Worm (Caenorhabditis elegans): ENCODE measurements around the gene pgm-1.

Gene pgm-1

DNA sequence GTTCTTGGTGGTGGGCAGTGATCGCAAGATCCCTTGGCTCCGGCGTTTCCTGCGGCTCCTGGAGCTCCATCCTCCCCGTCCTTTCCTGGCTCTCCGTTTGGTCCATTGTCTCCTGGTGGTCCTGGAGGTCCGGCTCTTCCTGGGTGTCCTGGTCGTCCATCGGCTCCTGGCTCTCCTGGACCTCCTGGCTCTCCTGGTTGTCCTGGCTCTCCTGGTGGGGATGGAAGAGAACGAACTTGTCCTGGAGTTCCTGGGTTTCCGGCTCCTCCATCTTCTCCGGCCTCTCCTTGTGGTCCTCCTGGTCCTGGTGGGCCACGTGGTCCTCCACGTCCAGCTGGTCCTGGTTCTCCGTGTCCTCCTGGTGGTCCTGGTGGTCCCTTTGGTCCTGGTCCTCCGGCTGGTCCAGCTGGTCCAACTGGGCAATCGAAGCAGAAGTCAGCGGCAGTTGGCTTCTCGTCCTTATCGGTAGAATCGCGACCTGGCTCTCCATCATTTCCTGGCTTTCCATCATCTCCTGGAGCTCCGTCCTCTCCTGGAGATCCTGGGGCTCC lies 19.4 kb upstream of the pgm-1 start:
- no peak for TF ChIP-seq nhr-47 (tag; optimal IDR thresholded peaks at IDR 0.05)
- TF ChIP-seq ceh-8 (GFP tag; optimal IDR thresholded peaks at IDR 0.05) = peak; percentile 15
- TF ChIP-seq nhr-12 (tag; optimal IDR thresholded peaks at IDR 0.05) = no peak
- no peak for TF ChIP-seq blmp-1 (tag; optimal IDR thresholded peaks at IDR 0.05)
- no peak for TF ChIP-seq elt-2 (tag; optimal IDR thresholded peaks at IDR 0.05)
- no peak for TF ChIP-seq lin-39 (tag; optimal IDR thresholded peaks at IDR 0.05)

DNA sequence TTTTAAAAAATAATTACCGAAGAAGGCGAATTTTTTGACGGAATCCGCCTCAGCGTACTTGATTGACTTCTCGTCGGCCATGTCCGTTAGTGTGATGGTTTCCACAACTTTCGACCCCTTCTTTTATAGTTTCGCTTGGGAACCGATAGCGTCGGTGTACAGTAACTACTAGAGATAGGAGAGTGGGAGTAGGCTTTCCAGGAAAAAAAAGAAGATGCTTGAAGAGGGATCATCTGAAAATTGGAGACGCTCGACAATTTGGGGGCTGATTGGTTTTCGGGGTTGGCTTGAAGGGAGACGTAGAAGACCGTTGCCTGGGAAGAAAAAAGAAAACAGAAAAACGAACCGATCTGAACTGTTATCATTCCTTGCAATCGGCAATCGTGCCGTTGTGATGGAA lies 18.5 kb upstream of the pgm-1 start, which contains the start of gene col-20:
Gene col-20, minus strand, starts transcription at position 101 of the 400 bp plus-strand sequence.
- TF ChIP-seq efl-1 (optimal IDR thresholded peaks at IDR 0.05) = no peak
- TF ChIP-seq efl-1 (GFP tag; optimal IDR thresholded peaks at IDR 0.05 in 1 of 2) = peak in 1 of 2 experiments; percentile 65
- TF ChIP-seq hlh-4 (tag; optimal IDR thresholded peaks at IDR 0.05) = no peak

DNA sequence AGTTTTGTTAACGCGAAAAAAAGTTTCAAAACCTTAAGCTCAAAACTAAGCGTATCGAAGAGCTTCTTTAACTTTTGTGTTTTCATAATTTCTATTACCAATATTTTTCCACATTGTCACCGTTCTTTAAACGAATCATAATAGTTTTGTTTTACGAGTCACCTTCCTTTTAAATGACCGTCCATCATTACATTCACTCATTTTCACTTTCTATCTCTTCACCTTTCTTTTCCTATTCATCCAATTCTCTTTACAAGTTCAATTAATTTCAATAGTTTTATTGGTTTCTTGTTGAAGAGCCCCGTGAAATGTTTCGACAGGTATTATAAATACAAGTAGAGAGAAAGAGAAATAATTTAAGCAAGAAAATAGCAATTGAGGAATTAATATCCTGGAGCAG lies 17.4 kb upstream of the pgm-1 start:
- TF ChIP-seq sup-37 (GFP tag; optimal IDR thresholded peaks at IDR 0.05) (no peak), pag-3 (tag; optimal IDR thresholded peaks at IDR 0.05; ENCODE audit: borderline replicate concordance, insufficient read depth) (no peak), blmp-1 (tag; optimal IDR thresholded peaks at IDR 0.05) (peak; percentile 67), fos-1 (tag; optimal IDR thresholded peaks at IDR 0.05) (no peak), egl-13 (tag; optimal IDR thresholded peaks at IDR 0.05) (no peak), aly-2 (tag; optimal IDR thresholded peaks at IDR 0.05) (no peak)

DNA sequence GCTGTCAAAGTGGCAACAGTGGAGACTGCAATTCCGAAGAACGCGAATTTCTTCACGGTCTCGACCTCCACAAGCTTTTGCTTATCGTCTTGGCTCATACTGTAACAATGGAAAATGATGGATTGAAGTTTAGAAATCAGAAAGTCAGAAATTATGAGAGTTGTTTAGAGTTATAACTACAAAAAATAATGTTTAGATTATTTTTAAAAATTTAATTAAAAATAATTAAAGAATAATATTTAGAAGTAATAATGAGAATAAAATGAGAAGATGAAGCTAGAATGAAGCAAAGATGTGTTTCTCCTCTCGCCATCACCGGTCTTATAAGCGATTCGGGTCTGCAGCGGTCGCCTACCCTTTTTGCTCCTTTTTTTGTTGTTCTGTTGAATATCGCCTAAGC lies 16.2 kb upstream of the pgm-1 start, which contains the start of gene col-73:
Gene col-73, minus strand, starts transcription at position 101 of the 400 bp plus-strand sequence.
- no peak for TF ChIP-seq swsn-7 (tag; optimal IDR thresholded peaks at IDR 0.05)
- TF ChIP-seq mep-1 (tag; optimal IDR thresholded peaks at IDR 0.05) = no peak
- TF ChIP-seq lir-3 (tag; optimal IDR thresholded peaks at IDR 0.05; ENCODE audit: poor library complexity) = no peak
- TF ChIP-seq unc-86 (tag; optimal IDR thresholded peaks at IDR 0.05) = no peak
- TF ChIP-seq elt-3 (tag; optimal IDR thresholded peaks at IDR 0.05) = no peak
- no peak for TF ChIP-seq F16B12.6 (tag; optimal IDR thresholded peaks at IDR 0.05)
- no peak for TF ChIP-seq C04F5.9 (tag; optimal IDR thresholded peaks at IDR 0.05)
- no peak for TF ChIP-seq nhr-85 (tag)
- TF ChIP-seq ceh-82 (tag; optimal IDR thresholded peaks at IDR 0.05) = no peak
- TF ChIP-seq nhr-84 (tag; optimal IDR thresholded peaks at IDR 0.05) = no peak
- TF ChIP-seq unc-62 (GFP tag; optimal IDR thresholded peaks at IDR 0.05) = no peak
- TF ChIP-seq nhr-12 (tag; optimal IDR thresholded peaks at IDR 0.05) = no peak
- TF ChIP-seq alr-1 (tag; optimal IDR thresholded peaks at IDR 0.05; ENCODE audit: borderline replicate concordance) = no peak
- no peak for TF ChIP-seq vab-15 (tag; optimal IDR thresholded peaks at IDR 0.05)
- TF ChIP-seq Y116A8C.19 (tag; optimal IDR thresholded peaks at IDR 0.05; ENCODE audit: borderline replicate concordance) = no peak
- TF ChIP-seq snpc-4 (tag; optimal IDR thresholded peaks at IDR 0.05) = no peak
- TF ChIP-seq C34B4.2 (tag; optimal IDR thresholded peaks at IDR 0.05) = no peak

DNA sequence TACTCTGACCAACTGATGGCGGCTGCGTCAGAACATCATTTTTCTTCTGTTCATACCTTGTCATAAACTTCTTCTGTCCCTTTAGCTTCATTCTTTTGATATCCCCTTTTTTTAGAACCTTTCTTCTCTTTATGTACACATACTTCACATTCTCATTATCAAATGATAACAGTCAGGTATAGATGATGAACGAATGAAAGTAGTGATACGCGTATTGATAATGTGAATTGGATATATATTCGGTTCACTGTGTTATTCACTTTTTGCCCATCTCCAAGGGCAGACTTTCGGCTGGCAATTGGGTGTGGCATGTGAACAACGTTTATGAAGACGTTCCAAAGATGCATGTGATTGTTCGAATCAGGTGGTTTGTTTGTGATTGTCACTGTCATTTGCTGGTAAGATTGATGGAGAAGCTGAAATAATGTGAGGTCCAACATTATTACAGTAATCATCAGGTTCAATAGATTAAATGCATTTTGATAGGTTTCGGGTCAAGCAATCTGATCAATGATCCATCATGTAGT lies 14.8 kb upstream of the pgm-1 start, which contains the start of gene F11G11.15:
Gene F11G11.15, plus strand, starts transcription at position 511 of the 527 bp plus-strand sequence.
- no peak for TF ChIP-seq C16A3.4 (tag; optimal IDR thresholded peaks at IDR 0.05)
- peak; percentile 77 for TF ChIP-seq blmp-1 (tag; optimal IDR thresholded peaks at IDR 0.05)
- TF ChIP-seq elt-3 (tag; optimal IDR thresholded peaks at IDR 0.05) = peak in 1 of 6 experiments; percentile 5

DNA sequence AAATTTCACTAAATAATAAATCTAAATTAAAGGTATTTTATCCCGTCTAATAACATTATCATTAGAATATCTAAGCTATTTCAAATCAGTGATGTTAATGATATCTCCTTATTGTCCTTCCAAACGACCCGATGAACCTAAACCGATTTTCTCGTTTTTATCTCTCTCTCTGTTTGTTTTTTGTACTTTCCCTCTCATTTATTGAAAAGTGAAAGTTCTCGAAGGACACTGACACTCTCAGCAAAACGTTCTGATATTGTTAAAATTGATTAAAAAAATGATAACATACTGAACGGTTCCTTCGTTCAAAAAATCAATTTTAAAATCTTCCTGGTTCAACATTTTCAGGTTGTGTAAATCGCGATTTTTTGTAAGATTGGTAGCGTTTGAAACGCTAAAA lies 13.1 kb upstream of the pgm-1 start, which contains the start of gene F11G11.13:
Gene F11G11.13, minus strand, starts transcription at position 89 of the 400 bp plus-strand sequence.
- no peak for TF ChIP-seq alr-1 (tag; optimal IDR thresholded peaks at IDR 0.05; ENCODE audit: borderline replicate concordance)
- TF ChIP-seq mab-9 (GFP tag; IDR thresholded peaks at IDR 0.05) = no peak
- TF ChIP-seq ceh-63 (GFP tag; optimal IDR thresholded peaks at IDR 0.05) = no peak
- TF ChIP-seq ama-1 (optimal IDR thresholded peaks at IDR 0.05) = no peak
- no peak for TF ChIP-seq lin-39 (tag; optimal IDR thresholded peaks at IDR 0.05)
- TF ChIP-seq nhr-85 (tag) = peak; percentile 55
- peak in 1 of 6 experiments; percentile 7 for TF ChIP-seq elt-3 (tag; optimal IDR thresholded peaks at IDR 0.05)
- TF ChIP-seq mep-1 (tag; optimal IDR thresholded peaks at IDR 0.05) = no peak
- TF ChIP-seq efl-1 (optimal IDR thresholded peaks at IDR 0.05) = no peak
- no peak for TF ChIP-seq efl-1 (GFP tag; optimal IDR thresholded peaks at IDR 0.05 in 1 of 2)
- no peak for TF ChIP-seq lin-15B (tag; optimal IDR thresholded peaks at IDR 0.05)
- no peak for TF ChIP-seq elt-2 (tag; optimal IDR thresholded peaks at IDR 0.05)
- no peak for TF ChIP-seq sptf-1 (tag; optimal IDR thresholded peaks at IDR 0.05)
- TF ChIP-seq unc-86 (tag; optimal IDR thresholded peaks at IDR 0.05) = no peak
- TF ChIP-seq snpc-4 (tag; optimal IDR thresholded peaks at IDR 0.05) = no peak
- TF ChIP-seq nhr-77 (tag; optimal IDR thresholded peaks at IDR 0.05) = no peak
- TF ChIP-seq hpl-2 (GFP tag; optimal IDR thresholded peaks at IDR 0.05) = no peak
- TF ChIP-seq aha-1 (tag; optimal IDR thresholded peaks at IDR 0.05) = no peak
- peak; percentile 90 for TF ChIP-seq blmp-1 (tag; optimal IDR thresholded peaks at IDR 0.05)
- no peak for TF ChIP-seq fos-1 (tag; optimal IDR thresholded peaks at IDR 0.05)
- TF ChIP-seq tlp-1 (tag; optimal IDR thresholded peaks at IDR 0.05) = no peak

Data from whole organism, L1 larva.